Worm (Caenorhabditis elegans) whole organism, young adult: ENCODE results near the gene F25B5.5.

ENCODE experiments used
- C17E4.6 ChIP-seq: fragments of 200-800 bp; sonication (Bioruptor generic); IDR thresholded peaks from 2 replicates; pipeline ENCODE4 v1.3.6; 2022; ENCODE audit warnings: missing genetic modification reagents, missing genetic modification characterization, missing compliant biosample characterization
- D2030.7 ChIP-seq: fragments of 200-800 bp; sonication (Bioruptor generic); IDR thresholded peaks from 2 replicates; pipeline ENCODE4 v1.3.6; 2022; ENCODE audit warnings: missing genetic modification reagents, missing genetic modification characterization, missing compliant biosample characterization
- F22D6.2 ChIP-seq: sonication (generic microtip); optimal IDR thresholded peaks from 2 replicates; lab custom pipeline; 2016; ENCODE audit warnings: mild to moderate bottlenecking, missing genetic modification characterization, missing compliant biosample characterization
- F33H1.4 ChIP-seq: fragments of 200-800 bp; sonication (Bioruptor generic); IDR thresholded peaks from 2 replicates; pipeline ENCODE4 v1.3.6; 2022; ENCODE audit warnings: missing genetic modification reagents, missing genetic modification characterization, missing compliant biosample characterization
- F37B4.10 ChIP-seq: fragments of 200-800 bp; sonication (Bioruptor generic); IDR thresholded peaks from 2 replicates; pipeline ENCODE4 v1.3.6; 2022; ENCODE audit warnings: missing genetic modification characterization, missing compliant biosample characterization
- F52B5.7 ChIP-seq: sonication (generic microtip); optimal IDR thresholded peaks from 2 replicates; lab custom pipeline; 2016; ENCODE audit warnings: mild to moderate bottlenecking, missing genetic modification characterization, missing compliant biosample characterization
- K12H6.12 ChIP-seq: fragments of 200-800 bp; sonication (Bioruptor generic); optimal IDR thresholded peaks from 2 replicates; lab custom pipeline; 2018; ENCODE audit warnings: mild to moderate bottlenecking, missing genetic modification characterization, missing compliant biosample characterization
- Y53F4B.3 ChIP-seq: fragments of 200-800 bp; sonication (Bioruptor generic); IDR thresholded peaks from 2 replicates; pipeline ENCODE4 v1.3.6; 2022; ENCODE audit warnings: missing genetic modification reagents, missing genetic modification characterization, missing compliant biosample characterization
- Y95B8A.8 ChIP-seq: fragments of 200-800 bp; sonication (Bioruptor generic); IDR thresholded peaks from 2 replicates; pipeline ENCODE4 v1.3.6; 2022; ENCODE audit warnings: missing genetic modification reagents, missing genetic modification characterization, missing compliant biosample characterization
- ZK185.1 ChIP-seq: sonication (generic microtip); optimal IDR thresholded peaks from 2 replicates; lab custom pipeline; 2016; ENCODE audit warnings: mild to moderate bottlenecking, missing genetic modification characterization, missing compliant biosample characterization; ENCODE audit not compliant: poor library complexity, severe bottlenecking
- athp-1 ChIP-seq: sonication (generic microtip); optimal IDR thresholded peaks from 2 replicates; lab custom pipeline; 2017; ENCODE audit warnings: mild to moderate bottlenecking, missing genetic modification characterization, missing compliant biosample characterization
- bed-2 ChIP-seq: fragments of 200-800 bp; sonication (Bioruptor generic); IDR thresholded peaks from 2 replicates; pipeline ENCODE4 v1.3.6; 2022; ENCODE audit warnings: missing genetic modification reagents, missing genetic modification characterization, missing compliant biosample characterization
- ccch-3 ChIP-seq: fragments of 200-800 bp; sonication (Bioruptor generic); optimal IDR thresholded peaks from 2 replicates; lab custom pipeline; 2018; ENCODE audit warnings: mild to moderate bottlenecking, missing genetic modification characterization, missing compliant biosample characterization
- ceh-100 ChIP-seq: fragments of 200-800 bp; sonication (Bioruptor generic); IDR thresholded peaks from 2 replicates; pipeline ENCODE4 v1.3.6; 2022; ENCODE audit warnings: missing genetic modification reagents, missing genetic modification characterization, missing compliant biosample characterization
- ceh-58 ChIP-seq: fragments of 200-800 bp; sonication (Bioruptor generic); IDR thresholded peaks from 2 replicates; pipeline ENCODE4 v1.3.6; 2022; ENCODE audit warnings: missing genetic modification characterization, missing compliant biosample characterization
- die-1 ChIP-seq: sonication (generic microtip); optimal IDR thresholded peaks from 2 replicates; lab custom pipeline; 2016; ENCODE audit warnings: missing genotype, mild to moderate bottlenecking, missing genetic modification characterization, missing compliant biosample characterization
- dox-1 ChIP-seq: fragments of 200-800 bp; sonication (Bioruptor generic); IDR thresholded peaks from 2 replicates; pipeline ENCODE4 v1.3.6; 2022; ENCODE audit warnings: missing genetic modification reagents, missing genetic modification characterization, missing compliant biosample characterization
- egrh-3 ChIP-seq: fragments of 200-800 bp; sonication (Bioruptor generic); IDR thresholded peaks from 2 replicates; pipeline ENCODE4 v1.3.6; 2022; ENCODE audit warnings: missing genetic modification reagents, missing genetic modification characterization, missing compliant biosample characterization
- hlh-26 ChIP-seq: fragments of 200-800 bp; sonication (Bioruptor generic); conservative IDR thresholded peaks from 2 replicates; pipeline ENCODE4 v1.3.6; 2022; ENCODE audit warnings: missing genetic modification reagents, missing genetic modification characterization, missing compliant biosample characterization
- hmg-1.2 ChIP-seq: fragments of 200-800 bp; sonication (Bioruptor generic); IDR thresholded peaks from 2 replicates; pipeline ENCODE4 v1.3.6; 2022; ENCODE audit warnings: missing genetic modification reagents, missing genetic modification characterization, missing compliant biosample characterization
- hsf-1 ChIP-seq: fragments of 200-800 bp; sonication (Bioruptor generic); IDR thresholded peaks from 2 replicates; pipeline ENCODE4 v1.3.6; 2022; ENCODE audit warnings: missing genetic modification reagents, missing genetic modification characterization, missing compliant biosample characterization
- lag-1 ChIP-seq: fragments of 200-800 bp; sonication (Bioruptor generic); IDR thresholded peaks from 2 replicates; pipeline ENCODE4 v1.3.6; 2022; ENCODE audit warnings: missing genetic modification reagents, missing genetic modification characterization, missing compliant biosample characterization
- mel-28 ChIP-seq: sonication (generic microtip); optimal IDR thresholded peaks from 2 replicates; lab custom pipeline; 2016; ENCODE audit warnings: borderline replicate concordance, mild to moderate bottlenecking, missing genetic modification characterization, missing compliant biosample characterization
- nfyb-1 ChIP-seq: fragments of 200-800 bp; sonication (Bioruptor generic); IDR thresholded peaks from 2 replicates; pipeline ENCODE4 v1.3.6; 2022; ENCODE audit warnings: missing genetic modification reagents, missing genetic modification characterization, missing compliant biosample characterization
- nhr-90 ChIP-seq: sonication (generic microtip); optimal IDR thresholded peaks from 2 replicates; lab custom pipeline; 2016; ENCODE audit warnings: missing genotype, mild to moderate bottlenecking, missing genetic modification characterization, missing compliant biosample characterization
- snpc-1.1 ChIP-seq: sonication (generic microtip); optimal IDR thresholded peaks from 2 replicates; lab custom pipeline; 2017; ENCODE audit warnings: missing genetic modification characterization, mild to moderate bottlenecking, missing compliant biosample characterization, antibody characterized with exemption, moderate library complexity, missing genotype, missing genetic modification reagents; ENCODE audit not compliant: insufficient read depth
- sptf-2 ChIP-seq: fragments of 200-800 bp; sonication (Bioruptor generic); optimal IDR thresholded peaks from 2 replicates; lab custom pipeline; 2018; ENCODE audit warnings: mild to moderate bottlenecking, missing genetic modification characterization, missing compliant biosample characterization
- tbx-9 ChIP-seq: sonication (generic microtip); optimal IDR thresholded peaks from 2 replicates; lab custom pipeline; 2016; ENCODE audit warnings: borderline replicate concordance, missing genetic modification characterization, inconsistent platforms, missing compliant biosample characterization
- ztf-28 ChIP-seq: fragments of 200-800 bp; sonication (Bioruptor generic); IDR thresholded peaks from 2 replicates; pipeline ENCODE4 v1.3.6; 2022; ENCODE audit warnings: missing genetic modification reagents, missing genetic modification characterization, missing compliant biosample characterization
- ztf-3 ChIP-seq: fragments of 200-800 bp; sonication (Bioruptor generic); optimal IDR thresholded peaks from 2 replicates; lab custom pipeline; 2018; ENCODE audit warnings: mild to moderate bottlenecking, missing genetic modification characterization, missing compliant biosample characterization

Gene F25B5.5

ce11 chrIII:5914717-5915116 is 31.2 kb downstream of the F25B5.5 start (continued):
- TF ChIP-seq die-1 (tag; lab: Kevin White, UChicago): peak; percentile 12
- peak; percentile 3 for TF ChIP-seq F52B5.7 (tag; lab: Kevin White, UChicago)
- peak; percentile 54; the same call in 1 of the 2 replicates for TF ChIP-seq nfyb-1 (GFP tag; lab: Robert Waterston, UW)
- no peak for TF ChIP-seq bed-2 (GFP tag; lab: Robert Waterston, UW)

DNA sequence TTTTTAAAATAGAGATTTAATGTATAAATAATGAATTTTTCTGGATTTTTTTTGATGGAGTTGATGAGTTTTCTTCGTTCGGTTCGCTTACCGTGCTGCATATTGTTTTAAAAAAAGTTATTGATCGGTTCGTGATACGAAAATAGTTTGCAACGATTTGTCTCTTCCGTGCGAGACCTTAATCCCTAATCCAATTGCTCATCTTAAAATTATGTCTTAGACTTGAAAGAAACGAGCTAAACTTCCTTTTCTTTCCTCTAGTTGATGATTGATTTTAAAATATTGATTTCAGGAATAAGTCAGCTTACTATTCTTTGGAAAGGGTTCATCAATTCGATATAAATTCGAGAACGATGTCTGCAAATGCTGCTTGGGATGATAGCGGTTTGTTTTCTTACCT is 37.5 kb downstream of the F25B5.5 start, which contains the start of gene C28H8.3:
Gene C28H8.3 (plus strand): TSS at position 293 of the 400 bp plus-strand sequence.
- peak; percentile 40; the same call in 1 of the 2 replicates for TF ChIP-seq nfyb-1 (GFP tag; lab: Robert Waterston, UW)
- no peak for TF ChIP-seq tbx-9 (tag; lab: Kevin White, UChicago)
- TF ChIP-seq hmg-1.2 (GFP tag; lab: Robert Waterston, UW): peak; percentile 19; the same call in 1 of the 2 replicates
- no peak for TF ChIP-seq Y95B8A.8 (GFP tag; lab: Robert Waterston, UW)
- TF ChIP-seq hsf-1 (GFP tag; lab: Robert Waterston, UW): peak; percentile 53

ce11 chrIII:5906749-5907148 is 39.2 kb downstream of the F25B5.5 start, which contains the start of gene erd-2.2:
TSS of gene erd-2.2 (plus strand) at chrIII:5907049.
- TF ChIP-seq C17E4.6 (no peak), lag-1 (GFP tag; lab: Robert Waterston, UW) (no peak), dox-1 (GFP tag; lab: Robert Waterston, UW) (no peak), hlh-26 (no peak)

DNA sequence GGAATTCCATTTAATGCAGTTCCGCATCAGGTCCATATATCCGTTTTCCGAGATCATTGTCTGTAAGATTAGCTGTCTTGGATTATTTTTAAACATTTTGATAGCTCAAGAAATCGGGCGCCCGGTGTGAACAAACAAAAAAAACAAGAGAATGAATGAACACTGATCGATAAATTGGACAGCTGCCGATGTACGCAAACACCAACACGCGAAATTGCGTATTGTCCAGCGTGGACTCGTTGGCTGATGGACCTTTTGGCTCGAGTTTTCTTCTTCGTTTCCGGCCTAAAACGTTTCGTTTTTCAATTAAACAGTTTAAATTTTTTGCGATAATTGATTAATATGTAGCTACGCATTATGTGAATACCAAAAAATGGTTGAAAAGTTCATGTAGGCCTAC is 39.9 kb downstream of the F25B5.5 start, which contains the start of gene dpff-1:
Gene dpff-1 (minus strand): TSS at position 288 of the 400 bp plus-strand sequence.
- TF ChIP-seq F33H1.4: peak; percentile 19; the same call in 1 of the 2 replicates
- TF ChIP-seq athp-1 (tag; lab: Kevin White, UChicago): no peak
- no peak for TF ChIP-seq ccch-3 (GFP tag; lab: Kevin White, UChicago)
- TF ChIP-seq Y95B8A.8 (GFP tag; lab: Robert Waterston, UW): no peak
- TF ChIP-seq nfyb-1 (GFP tag; lab: Robert Waterston, UW): 0 out of 2 replicates have a peak, but pooled peaks have one; percentile 27
- no peak for TF ChIP-seq Y53F4B.3
- TF ChIP-seq hmg-1.2 (GFP tag; lab: Robert Waterston, UW): peak; percentile 19; the same call in 1 of the 2 replicates

DNA sequence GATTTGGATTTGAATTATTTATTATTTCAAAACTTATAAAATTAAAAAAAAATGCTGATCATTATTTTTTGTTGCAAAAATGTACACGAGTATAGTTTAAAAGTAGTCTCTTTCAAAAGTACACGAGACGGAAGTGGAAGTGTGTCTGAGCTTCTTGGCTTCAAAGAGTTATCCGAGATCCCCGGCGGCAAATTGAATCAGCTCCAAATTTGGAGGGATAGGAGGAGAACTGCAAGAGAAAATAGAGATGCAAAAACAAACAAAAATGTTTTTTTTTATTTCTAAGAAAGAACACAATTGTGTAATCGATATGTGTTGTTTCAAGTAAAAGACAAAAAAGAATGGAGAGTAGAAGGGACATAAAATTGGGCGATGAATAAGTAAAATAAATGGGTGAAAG is 43.4 kb downstream of the F25B5.5 start:
- TF ChIP-seq egrh-3 (GFP tag; lab: Robert Waterston, UW) (no peak), F37B4.10 (GFP tag; lab: Robert Waterston, UW) (no peak), nhr-90 (no peak), sptf-2 (GFP tag; lab: Kevin White, UChicago) (no peak), F52B5.7 (tag; lab: Kevin White, UChicago) (no peak), ztf-28 (no peak), ceh-58 (GFP tag; lab: Robert Waterston, UW) (no peak), ZK185.1 (tag; lab: Kevin White, UChicago) (no peak), ceh-100 (GFP tag; lab: Robert Waterston, UW) (no peak), D2030.7 (no peak), F22D6.2 (tag; lab: Kevin White, UChicago) (no peak), mel-28 (tag; lab: Kevin White, UChicago) (no peak), snpc-1.1 (no peak), K12H6.12 (no peak), ztf-3 (no peak)
- TF ChIP-seq, all 124 proteins: peak for 0
